Worm (Caenorhabditis elegans) whole organism, mixed stage, embryonic: ENCODE data around the gene fbxb-114.

ENCODE experiments used
- M03D4.4 ChIP-seq: sonication (generic microtip); optimal IDR thresholded peaks from 2 replicates; lab custom pipeline; 2017; ENCODE audit warnings: mild to moderate bottlenecking, missing genetic modification characterization, missing compliant biosample characterization
- bed-3 ChIP-seq: fragments of 200-800 bp; sonication (Bioruptor generic); optimal IDR thresholded peaks from 3 replicates; lab custom pipeline; 2018; ENCODE audit warnings: mild to moderate bottlenecking, missing genetic modification characterization, moderate library complexity, missing compliant biosample characterization
- blmp-1 ChIP-seq: fragments of 150-350 bp; optimal IDR thresholded peaks from 2 replicates; lab custom pipeline; 2014; ENCODE audit warnings: missing biosample characterization, missing genetic modification characterization
- ceh-39 ChIP-seq: fragments of 150-350 bp; optimal IDR thresholded peaks from 2 replicates; lab custom pipeline; 2014; ENCODE audit warnings: missing biosample characterization, missing genetic modification characterization
- ceh-43 ChIP-seq: fragments of 200-800 bp; sonication (Bioruptor generic); optimal IDR thresholded peaks from 2 replicates; lab custom pipeline; 2018; ENCODE audit warnings: mild to moderate bottlenecking, missing genetic modification characterization, moderate library complexity, missing compliant biosample characterization
- ceh-83 ChIP-seq: fragments of 200-800 bp; sonication (Bioruptor generic); optimal IDR thresholded peaks from 2 replicates; lab custom pipeline; 2018; ENCODE audit warnings: mild to moderate bottlenecking, missing genetic modification characterization, missing compliant biosample characterization
- ces-1 ChIP-seq: fragments of 150-350 bp; optimal IDR thresholded peaks from 2 replicates; lab custom pipeline; 2014; ENCODE audit warnings: missing biosample characterization, missing genetic modification reagents, missing genetic modification characterization
- cnd-1 ChIP-seq: fragments of 200-800 bp; sonication (Bioruptor generic); optimal IDR thresholded peaks from 2 replicates; lab custom pipeline; 2018; ENCODE audit warnings: mild to moderate bottlenecking, missing genetic modification characterization, missing compliant biosample characterization
- drap-1 ChIP-seq: fragments of 200-800 bp; sonication (Bioruptor generic); optimal IDR thresholded peaks from 3 replicates; lab custom pipeline; 2018; ENCODE audit warnings: mild to moderate bottlenecking, missing genetic modification characterization, missing compliant biosample characterization
- elt-1 ChIP-seq: sonication (generic microtip); optimal IDR thresholded peaks from 2 replicates; lab custom pipeline; 2017; ENCODE audit warnings: missing genetic modification characterization, mild to moderate bottlenecking, missing compliant biosample characterization, antibody characterized with exemption, moderate library complexity, borderline replicate concordance; ENCODE audit not compliant: insufficient read depth
- elt-3 ChIP-seq: fragments of 150-350 bp; optimal IDR thresholded peaks from 2 replicates; lab custom pipeline; 2014; ENCODE audit warnings: missing biosample characterization, missing genetic modification characterization
- flh-1 ChIP-seq: fragments of 200-800 bp; sonication (Bioruptor generic); optimal IDR thresholded peaks from 2 replicates; lab custom pipeline; 2018; ENCODE audit warnings: mild to moderate bottlenecking, missing genetic modification characterization, moderate library complexity, missing compliant biosample characterization
- ham-2 ChIP-seq: fragments of 200-800 bp; sonication (Bioruptor generic); optimal IDR thresholded peaks from 2 replicates; lab custom pipeline; 2018; ENCODE audit warnings: mild to moderate bottlenecking, missing genetic modification characterization, missing compliant biosample characterization
- hlh-1 ChIP-seq: fragments of 150-350 bp; optimal IDR thresholded peaks from 2 replicates; lab custom pipeline; 2014; ENCODE audit warnings: missing biosample characterization, missing genetic modification reagents, missing genetic modification characterization
- lin-13 ChIP-seq: fragments of 150-350 bp; optimal IDR thresholded peaks from 2 replicates; lab custom pipeline; 2014; ENCODE audit warnings: missing biosample characterization, missing genetic modification characterization
- lin-32 ChIP-seq: fragments of 200-800 bp; sonication (Bioruptor generic); optimal IDR thresholded peaks from 2 replicates; lab custom pipeline; 2018; ENCODE audit warnings: mild to moderate bottlenecking, missing genetic modification characterization, missing compliant biosample characterization
- lsy-2 ChIP-seq: fragments of 150-350 bp; optimal IDR thresholded peaks from 2 replicates; lab custom pipeline; 2014; ENCODE audit warnings: missing biosample characterization, missing genetic modification characterization
- mab-5 ChIP-seq: fragments of 150-350 bp; optimal IDR thresholded peaks from 2 replicates; lab custom pipeline; 2014; ENCODE audit warnings: missing biosample characterization, missing genetic modification characterization
- mep-1 ChIP-seq: fragments of 150-350 bp; optimal IDR thresholded peaks from 2 replicates; lab custom pipeline; 2017; ENCODE audit warnings: missing biosample characterization, missing genetic modification reagents, missing genetic modification characterization, inconsistent platforms
- mls-2 ChIP-seq: sonication (generic microtip); optimal IDR thresholded peaks from 2 replicates; lab custom pipeline; 2016; ENCODE audit warnings: mild to moderate bottlenecking, missing genetic modification characterization, moderate library complexity, missing compliant biosample characterization
- nhr-12 ChIP-seq: fragments of 150-350 bp; optimal IDR thresholded peaks from 2 replicates; lab custom pipeline; 2014; ENCODE audit warnings: missing biosample characterization, missing genetic modification characterization
- nhr-2 ChIP-seq: fragments of 150-350 bp; optimal IDR thresholded peaks from 2 replicates; lab custom pipeline; 2014; ENCODE audit warnings: missing biosample characterization, missing genetic modification characterization
- nhr-237 ChIP-seq: fragments of 150-350 bp; optimal IDR thresholded peaks from 2 replicates; lab custom pipeline; 2014; ENCODE audit warnings: missing biosample characterization, missing genetic modification characterization
- nhr-28 ChIP-seq: fragments of 150-350 bp; optimal IDR thresholded peaks from 2 replicates; lab custom pipeline; 2014; ENCODE audit warnings: missing biosample characterization, missing genetic modification characterization
- nhr-76 ChIP-seq: sonication (generic microtip); optimal IDR thresholded peaks from 2 replicates; lab custom pipeline; 2017; ENCODE audit warnings: missing biosample characterization, missing genetic modification characterization
- pha-4 ChIP-seq: fragments of 150-350 bp; optimal IDR thresholded peaks from 2 replicates; lab custom pipeline; 2018; ENCODE audit warnings: missing biosample characterization, missing genetic modification reagents, missing genetic modification characterization
- sem-2 ChIP-seq: fragments of 200-800 bp; sonication (Bioruptor generic); optimal IDR thresholded peaks from 2 replicates; lab custom pipeline; 2018; ENCODE audit warnings: mild to moderate bottlenecking, missing genetic modification characterization, missing compliant biosample characterization
- snpc-4 ChIP-seq: fragments of 150-350 bp; optimal IDR thresholded peaks from 2 replicates; lab custom pipeline; 2014; ENCODE audit warnings: missing biosample characterization, missing genetic modification characterization
- sptf-1 ChIP-seq: sonication (generic microtip); optimal IDR thresholded peaks from 2 replicates; lab custom pipeline; 2017; ENCODE audit warnings: mild to moderate bottlenecking, missing genetic modification characterization, moderate library complexity, missing compliant biosample characterization
- tbx-8 ChIP-seq: fragments of 200-800 bp; sonication (Bioruptor generic); optimal IDR thresholded peaks from 2 replicates; lab custom pipeline; 2018; ENCODE audit warnings: mild to moderate bottlenecking, missing genetic modification characterization, moderate library complexity, missing compliant biosample characterization
- unc-120 ChIP-seq: sonication (generic microtip); optimal IDR thresholded peaks from 2 replicates; lab custom pipeline; 2017; ENCODE audit warnings: missing genetic modification characterization, missing compliant biosample characterization; ENCODE audit not compliant: poor library complexity, severe bottlenecking
- unc-39 ChIP-seq: fragments of 150-350 bp; optimal IDR thresholded peaks from 2 replicates; lab custom pipeline; 2014; ENCODE audit warnings: missing biosample characterization, missing genetic modification characterization
- unc-62 ChIP-seq: fragments of 150-350 bp; optimal IDR thresholded peaks from 2 replicates; lab custom pipeline; 2014; ENCODE audit warnings: missing biosample characterization, missing genetic modification reagents, missing genetic modification characterization
- zip-8 ChIP-seq: fragments of 150-350 bp; optimal IDR thresholded peaks from 2 replicates; lab custom pipeline; 2014; ENCODE audit warnings: missing biosample characterization, missing genetic modification characterization
- ztf-11 ChIP-seq: fragments of 150-350 bp; optimal IDR thresholded peaks from 2 replicates; lab custom pipeline; 2014; ENCODE audit warnings: missing biosample characterization, missing genetic modification characterization

Gene fbxb-114

DNA sequence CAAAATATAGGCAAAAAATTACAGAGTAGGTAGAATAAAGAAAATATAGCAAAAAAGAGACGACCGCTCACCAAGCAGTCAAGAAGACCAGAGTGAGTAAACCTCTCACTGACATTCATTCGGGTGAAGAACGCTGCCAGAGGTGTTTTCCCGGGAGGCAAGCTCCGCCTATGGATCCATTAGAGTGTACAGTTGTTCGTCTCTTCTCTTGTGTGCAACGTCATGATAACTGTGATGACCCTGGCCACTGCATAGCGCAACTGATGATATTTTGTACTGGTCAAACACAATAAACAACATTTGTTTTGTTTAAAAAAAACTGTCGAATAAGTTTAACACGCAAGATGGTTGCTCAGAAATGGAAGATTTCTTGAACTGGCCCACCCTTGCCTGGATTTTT is 31.2 kb downstream of the fbxb-114 start, which contains the start of gene F52G3.8:
TSS of gene F52G3.8 (minus strand) at position 101 of the 400 bp plus-strand sequence.
- TF ChIP-seq flh-1 (GFP tag; lab: Kevin White, UChicago) (no peak), sptf-1 (tag; lab: Kevin White, UChicago) (no peak), lin-13 (tag; lab: Kevin White, UChicago) (no peak), nhr-2 (no peak)
- TF ChIP-seq, all 35 proteins: peak for 0

DNA sequence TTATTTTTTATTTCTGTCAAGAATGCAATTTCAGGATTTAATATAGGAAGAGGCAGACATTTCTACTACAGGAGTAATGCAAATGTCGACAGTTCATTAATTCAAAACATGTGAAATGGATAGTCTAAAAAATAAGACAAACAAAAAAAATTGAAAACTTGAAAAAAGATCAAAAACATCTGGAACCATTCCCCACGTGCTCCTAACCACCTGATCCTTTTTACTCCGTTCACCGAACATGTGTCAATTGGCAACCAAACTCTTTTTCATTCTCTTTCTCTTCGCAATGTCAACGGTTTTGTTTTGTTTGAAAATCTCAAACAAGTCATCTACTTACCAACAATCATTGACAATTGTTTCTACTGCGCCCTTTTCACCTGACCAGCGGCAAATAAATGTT is 36.4 kb downstream of the fbxb-114 start:
- TF ChIP-seq sem-2 (GFP tag; lab: Kevin White, UChicago): no peak
- no peak for TF ChIP-seq hlh-1 (tag; lab: Kevin White, UChicago)
- TF ChIP-seq nhr-76 (tag; lab: Kevin White, UChicago): no peak
- TF ChIP-seq mab-5 (tag; lab: Kevin White, UChicago): no peak
- no peak for TF ChIP-seq ceh-43 (GFP tag; lab: Kevin White, UChicago)
- no peak for TF ChIP-seq tbx-8 (GFP tag; lab: Kevin White, UChicago)
- no peak for TF ChIP-seq drap-1 (GFP tag; lab: Kevin White, UChicago)
- TF ChIP-seq nhr-237 (tag; lab: Kevin White, UChicago): no peak
- TF ChIP-seq ceh-39 (tag; lab: Kevin White, UChicago): no peak
- no peak for TF ChIP-seq ces-1 (GFP tag; lab: Kevin White, UChicago)
- TF ChIP-seq unc-120 (tag; lab: Kevin White, UChicago): no peak
- no peak for TF ChIP-seq mep-1 (tag; lab: Kevin White, UChicago)
- no peak for TF ChIP-seq ham-2 (GFP tag; lab: Kevin White, UChicago)

DNA sequence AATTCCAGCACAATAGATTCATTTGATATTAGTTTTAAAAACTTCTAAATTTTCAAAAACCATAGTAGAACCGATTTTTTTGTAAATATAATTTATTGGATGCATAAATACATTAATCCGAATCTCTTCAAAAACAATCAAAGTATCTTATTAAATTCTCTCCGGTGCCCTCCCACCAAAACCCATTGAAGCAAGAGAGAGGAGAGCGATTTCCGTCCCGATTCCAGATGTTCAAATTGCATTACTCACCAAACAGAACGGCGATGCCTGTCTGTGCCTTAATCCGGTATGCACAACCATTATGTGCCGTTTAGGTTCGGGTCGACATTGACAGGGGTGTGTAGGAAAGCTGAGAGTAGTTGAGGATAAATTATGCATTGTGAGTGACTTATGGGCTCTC is 38.7 kb downstream of the fbxb-114 start:
- TF ChIP-seq nhr-12 (tag; lab: Kevin White, UChicago) (no peak), lsy-2 (tag; lab: Kevin White, UChicago) (no peak), mls-2 (tag; lab: Kevin White, UChicago) (peak; percentile 26), ces-1 (GFP tag; lab: Kevin White, UChicago) (peak; percentile 91), nhr-2 (peak; percentile 9), lin-32 (GFP tag; lab: Kevin White, UChicago) (peak; percentile 41), cnd-1 (tag; lab: Kevin White, UChicago) (peak; percentile 27)

DNA sequence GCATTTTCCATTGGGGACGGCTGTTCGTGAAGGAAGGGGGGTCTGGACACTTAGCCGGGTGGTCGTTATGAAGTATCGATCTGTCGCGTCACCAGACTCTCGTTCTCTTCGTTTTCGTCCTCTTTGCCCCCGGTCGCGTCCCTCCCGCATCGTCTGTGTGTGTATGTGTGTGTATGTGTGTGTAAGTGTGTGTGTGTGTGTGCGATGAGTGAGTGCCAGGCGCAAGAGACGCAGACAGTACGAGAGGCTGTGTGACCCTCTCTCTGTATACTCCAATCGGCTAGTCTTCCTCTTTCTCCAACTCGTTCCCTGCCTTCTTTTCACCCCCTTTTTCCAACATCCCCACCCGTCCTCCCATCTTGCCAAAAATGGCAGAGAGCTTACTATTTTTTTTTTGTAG is 39.8 kb downstream of the fbxb-114 start:
- no peak for TF ChIP-seq mab-5 (tag; lab: Kevin White, UChicago)
- no peak for TF ChIP-seq unc-39 (tag; lab: Kevin White, UChicago)
- peak; percentile 86 for TF ChIP-seq mls-2 (tag; lab: Kevin White, UChicago)
- peak; percentile 73 for TF ChIP-seq unc-120 (tag; lab: Kevin White, UChicago)
- no peak for TF ChIP-seq snpc-4 (tag; lab: Kevin White, UChicago)
- TF ChIP-seq M03D4.4 (tag; lab: Kevin White, UChicago): peak; percentile 76
- peak; percentile 87 for TF ChIP-seq ztf-11 (tag; lab: Kevin White, UChicago)
- TF ChIP-seq sem-2 (GFP tag; lab: Kevin White, UChicago): peak; percentile 34
- TF ChIP-seq pha-4 (tag; lab: Kevin White, UChicago): peak; percentile 97
- peak; percentile 94 for TF ChIP-seq nhr-2
- TF ChIP-seq lin-13 (tag; lab: Kevin White, UChicago): peak; percentile 78
- TF ChIP-seq ceh-39 (tag; lab: Kevin White, UChicago): peak; percentile 80
- TF ChIP-seq lsy-2 (tag; lab: Kevin White, UChicago): peak; percentile 62
- TF ChIP-seq mep-1 (tag; lab: Kevin White, UChicago): peak; percentile 92
- no peak for TF ChIP-seq blmp-1 (tag; lab: Kevin White, UChicago)
- TF ChIP-seq ceh-83 (GFP tag; lab: Kevin White, UChicago): no peak
- TF ChIP-seq elt-1 (tag; lab: Kevin White, UChicago): peak; percentile 74
- TF ChIP-seq drap-1 (GFP tag; lab: Kevin White, UChicago): peak; percentile 78
- peak; percentile 13 for TF ChIP-seq nhr-12 (tag; lab: Kevin White, UChicago)
- peak; percentile 2 for TF ChIP-seq tbx-8 (GFP tag; lab: Kevin White, UChicago)
- TF ChIP-seq flh-1 (GFP tag; lab: Kevin White, UChicago): no peak
- peak; percentile 88 for TF ChIP-seq hlh-1 (tag; lab: Kevin White, UChicago)
- TF ChIP-seq nhr-28 (tag; lab: Kevin White, UChicago): no peak
- TF ChIP-seq bed-3: peak; percentile 35
- peak; percentile 71 for TF ChIP-seq unc-62 (GFP tag; lab: Kevin White, UChicago)
- peak; percentile 64 for TF ChIP-seq ham-2 (GFP tag; lab: Kevin White, UChicago)
- TF ChIP-seq elt-3 (tag; lab: Kevin White, UChicago): no peak
- TF ChIP-seq lin-32 (GFP tag; lab: Kevin White, UChicago): peak; percentile 29
- peak; percentile 70 for TF ChIP-seq ces-1 (GFP tag; lab: Kevin White, UChicago)
- TF ChIP-seq ceh-43 (GFP tag; lab: Kevin White, UChicago): no peak
- TF ChIP-seq cnd-1 (tag; lab: Kevin White, UChicago): peak; percentile 84
- no peak for TF ChIP-seq zip-8 (tag; lab: Kevin White, UChicago)
- peak; percentile 87 for TF ChIP-seq sptf-1 (tag; lab: Kevin White, UChicago)
- peak; percentile 41 for TF ChIP-seq nhr-237 (tag; lab: Kevin White, UChicago)
- peak; percentile 3 for TF ChIP-seq nhr-76 (tag; lab: Kevin White, UChicago)
